Worm (Caenorhabditis elegans) whole organism, L3 larva: ENCODE results near the gene srz-63.

ENCODE experiments used
- R02D3.7 ChIP-seq: fragments of 150-350 bp; optimal IDR thresholded peaks from 2 replicates; lab custom pipeline; 2014; ENCODE audit warnings: missing biosample characterization, missing genetic modification characterization
- ZK546.5 ChIP-seq: sonication (generic microtip); optimal IDR thresholded peaks from 2 replicates; lab custom pipeline; 2017; ENCODE audit warnings: missing biosample characterization, missing genetic modification characterization
- aly-2 ChIP-seq: fragments of 150-350 bp; optimal IDR thresholded peaks from 2 replicates; lab custom pipeline; 2014; ENCODE audit warnings: missing biosample characterization, missing genetic modification characterization
- ama-1 ChIP-seq: fragments of 150-350 bp; optimal IDR thresholded peaks from 2 replicates; lab custom pipeline; 2018
- ceh-16 ChIP-seq: sonication (generic microtip); optimal IDR thresholded peaks from 2 replicates; lab custom pipeline; 2017; ENCODE audit warnings: missing biosample characterization, missing genetic modification characterization
- ceh-28 ChIP-seq: fragments of 150-350 bp; optimal IDR thresholded peaks from 2 replicates; lab custom pipeline; 2014; ENCODE audit warnings: missing biosample characterization, missing genetic modification reagents, missing genetic modification characterization
- ceh-82 ChIP-seq: fragments of 150-350 bp; optimal IDR thresholded peaks from 2 replicates; lab custom pipeline; 2014; ENCODE audit warnings: missing biosample characterization, missing genetic modification characterization
- ceh-9 ChIP-seq: sonication (generic microtip); optimal IDR thresholded peaks from 2 replicates; lab custom pipeline; 2018; ENCODE audit warnings: missing biosample characterization, missing genetic modification characterization
- daf-12 ChIP-seq: fragments of 150-350 bp; optimal IDR thresholded peaks from 2 replicates; lab custom pipeline; 2014; ENCODE audit warnings: missing biosample characterization, missing genetic modification reagents, missing genetic modification characterization
- egl-27 ChIP-seq: sonication (generic microtip); optimal IDR thresholded peaks from 4 replicates; lab custom pipeline; 2017; ENCODE audit warnings: missing biosample characterization, missing genetic modification reagents, missing genetic modification characterization
- egl-5 ChIP-seq: fragments of 150-350 bp; optimal IDR thresholded peaks from 2 replicates; lab custom pipeline; 2017; ENCODE audit warnings: missing biosample characterization, missing genetic modification reagents, missing genetic modification characterization, inconsistent platforms
- elt-1 ChIP-seq: fragments of 150-350 bp; optimal IDR thresholded peaks from 2 replicates; lab custom pipeline; 2014; ENCODE audit warnings: missing biosample characterization, missing genetic modification characterization
- elt-2 ChIP-seq: sonication (generic microtip); optimal IDR thresholded peaks from 2 replicates; lab custom pipeline; 2016; ENCODE audit warnings: missing genetic modification reagents, mild to moderate bottlenecking, missing genetic modification characterization, missing compliant biosample characterization
- elt-3 ChIP-seq, 3 experiments: fragments of 150-350 bp in 1 of 3; sonication (generic microtip) in 2 of 3; optimal IDR thresholded peaks; 2 replicates in 2 of 3; 4 replicates in 1 of 3; lab custom pipeline; 2014 to 2017; ENCODE audit warnings: missing biosample characterization in 3 of 3, missing genetic modification characterization in 3 of 3
- eor-1 ChIP-seq, 2 experiments: fragments of 150-350 bp; optimal IDR thresholded peaks; 2 replicates each; lab custom pipeline; 2014 to 2018; ENCODE audit warnings: missing biosample characterization in 2 of 2, missing genetic modification characterization in 2 of 2
- fkh-10 ChIP-seq: sonication (generic microtip); optimal IDR thresholded peaks from 2 replicates; lab custom pipeline; 2017; ENCODE audit warnings: missing biosample characterization, missing genetic modification reagents, missing genetic modification characterization
- fkh-2 ChIP-seq: fragments of 150-350 bp; optimal IDR thresholded peaks from 2 replicates; lab custom pipeline; 2014; ENCODE audit warnings: missing biosample characterization, missing genetic modification reagents, missing genetic modification characterization
- fos-1 ChIP-seq: fragments of 150-350 bp; optimal IDR thresholded peaks from 2 replicates; lab custom pipeline; 2014; ENCODE audit warnings: missing biosample characterization, missing genetic modification characterization
- hmg-11 ChIP-seq: sonication (generic microtip); optimal IDR thresholded peaks from 2 replicates; lab custom pipeline; 2016; ENCODE audit warnings: missing genetic modification characterization, missing compliant biosample characterization
- jun-1 ChIP-seq: fragments of 150-350 bp; optimal IDR thresholded peaks from 2 replicates; lab custom pipeline; 2014; ENCODE audit warnings: missing biosample characterization, missing genetic modification reagents, missing genetic modification characterization
- lin-15B ChIP-seq: fragments of 150-350 bp; optimal IDR thresholded peaks from 2 replicates; lab custom pipeline; 2014; ENCODE audit warnings: missing biosample characterization, missing genetic modification characterization
- lin-39 ChIP-seq: fragments of 150-350 bp; optimal IDR thresholded peaks from 2 replicates; lab custom pipeline; 2018; ENCODE audit warnings: missing biosample characterization, missing genetic modification reagents, missing genetic modification characterization
- lsy-12 ChIP-seq: sonication (generic microtip); optimal IDR thresholded peaks from 2 replicates; lab custom pipeline; 2016; ENCODE audit warnings: mild to moderate bottlenecking, missing genetic modification characterization, missing compliant biosample characterization
- mdl-1 ChIP-seq: fragments of 150-350 bp; optimal IDR thresholded peaks from 2 replicates; lab custom pipeline; 2014; ENCODE audit warnings: missing biosample characterization, missing genetic modification characterization
- mml-1 ChIP-seq: fragments of 150-350 bp; sonication (generic microtip); optimal IDR thresholded peaks from 3 replicates; lab custom pipeline; 2014; ENCODE audit warnings: missing biosample characterization, missing genetic modification characterization
- nfya-1 ChIP-seq: sonication (generic microtip); optimal IDR thresholded peaks from 2 replicates; lab custom pipeline; 2017; ENCODE audit warnings: missing genetic modification characterization, mild to moderate bottlenecking, missing compliant biosample characterization, antibody characterized with exemption, moderate library complexity; ENCODE audit not compliant: insufficient read depth
- nhr-11 ChIP-seq: fragments of 150-350 bp; optimal IDR thresholded peaks from 2 replicates; lab custom pipeline; 2014; ENCODE audit warnings: missing biosample characterization, missing genetic modification characterization
- nhr-12 ChIP-seq: fragments of 150-350 bp; optimal IDR thresholded peaks from 2 replicates; lab custom pipeline; 2014; ENCODE audit warnings: missing biosample characterization, missing genetic modification characterization
- nhr-23 ChIP-seq: fragments of 150-350 bp; optimal IDR thresholded peaks from 2 replicates; lab custom pipeline; 2014; ENCODE audit warnings: missing biosample characterization, missing genetic modification reagents, missing genetic modification characterization
- nhr-237 ChIP-seq: fragments of 150-350 bp; optimal IDR thresholded peaks from 2 replicates; lab custom pipeline; 2014; ENCODE audit warnings: missing biosample characterization, missing genetic modification characterization
- nhr-25 ChIP-seq: sonication (generic microtip); optimal IDR thresholded peaks from 2 replicates; lab custom pipeline; 2017; ENCODE audit warnings: missing biosample characterization, missing genetic modification characterization
- nhr-28 ChIP-seq: fragments of 150-350 bp; optimal IDR thresholded peaks from 2 replicates; lab custom pipeline; 2014; ENCODE audit warnings: missing biosample characterization, missing genetic modification characterization
- nhr-43 ChIP-seq: sonication (generic microtip); optimal IDR thresholded peaks from 2 replicates; lab custom pipeline; 2016; ENCODE audit warnings: mild to moderate bottlenecking, missing genetic modification characterization, missing compliant biosample characterization; ENCODE audit not compliant: poor library complexity, severe bottlenecking
- nhr-67 ChIP-seq: fragments of 150-350 bp; optimal IDR thresholded peaks from 2 replicates; lab custom pipeline; 2014; ENCODE audit warnings: missing biosample characterization, missing genetic modification characterization
- nhr-76 ChIP-seq: fragments of 150-350 bp; sonication (generic microtip); optimal IDR thresholded peaks from 5 replicates; lab custom pipeline; 2014; ENCODE audit warnings: missing biosample characterization, missing genetic modification characterization
- nhr-77 ChIP-seq: fragments of 150-350 bp; optimal IDR thresholded peaks from 2 replicates; lab custom pipeline; 2014; ENCODE audit warnings: missing biosample characterization, missing genetic modification characterization
- pha-4 ChIP-seq: fragments of 150-350 bp; optimal IDR thresholded peaks from 2 replicates; lab custom pipeline; 2014; ENCODE audit warnings: missing biosample characterization, missing genetic modification reagents, missing genetic modification characterization
- pqm-1 ChIP-seq: fragments of 150-350 bp; optimal IDR thresholded peaks from 2 replicates; lab custom pipeline; 2017; ENCODE audit warnings: missing biosample characterization, missing genetic modification characterization, inconsistent platforms
- sea-2 ChIP-seq: fragments of 150-350 bp; sonication (generic microtip); optimal IDR thresholded peaks from 4 replicates; lab custom pipeline; 2014; ENCODE audit warnings: missing biosample characterization, missing genetic modification reagents, missing genetic modification characterization
- skn-1 ChIP-seq: fragments of 150-350 bp; optimal IDR thresholded peaks from 2 replicates; lab custom pipeline; 2014; ENCODE audit warnings: missing biosample characterization, missing genetic modification characterization
- snpc-4 ChIP-seq: fragments of 150-350 bp; optimal IDR thresholded peaks from 2 replicates; lab custom pipeline; 2014; ENCODE audit warnings: missing biosample characterization, missing genetic modification characterization
- tbx-2 ChIP-seq: sonication (generic microtip); optimal IDR thresholded peaks from 2 replicates; lab custom pipeline; 2016; ENCODE audit warnings: mild to moderate bottlenecking, missing genetic modification characterization, missing compliant biosample characterization
- unc-39 ChIP-seq: sonication (generic microtip); optimal IDR thresholded peaks from 4 replicates; lab custom pipeline; 2017; ENCODE audit warnings: missing biosample characterization, missing genetic modification characterization
- unc-62 ChIP-seq: fragments of 150-350 bp; sonication (generic microtip); optimal IDR thresholded peaks from 4 replicates; lab custom pipeline; 2014; ENCODE audit warnings: missing biosample characterization, missing genetic modification reagents, missing genetic modification characterization
- zag-1 ChIP-seq: fragments of 150-350 bp; optimal IDR thresholded peaks from 2 replicates; lab custom pipeline; 2014; ENCODE audit warnings: missing biosample characterization, missing genetic modification characterization
- ztf-11 ChIP-seq: fragments of 150-350 bp; optimal IDR thresholded peaks from 2 replicates; lab custom pipeline; 2014; ENCODE audit warnings: missing biosample characterization, missing genetic modification characterization
- ztf-4 ChIP-seq: fragments of 150-350 bp; optimal IDR thresholded peaks from 2 replicates; lab custom pipeline; 2014; ENCODE audit warnings: missing biosample characterization, missing genetic modification characterization

srz-63 gene

ce11 chrII:1237845-1238244 lies 40.6 kb upstream of the srz-63 start:
- TF ChIP-seq nhr-23 (tag; lab: Kevin White, UChicago) = peak; percentile 72
- peak; percentile 52 for TF ChIP-seq elt-1
- no peak for TF ChIP-seq ceh-9 (tag; lab: Kevin White, UChicago)
- TF ChIP-seq mml-1 (tag; lab: Kevin White, UChicago) = no peak
- no peak for TF ChIP-seq ztf-4 (tag; lab: Kevin White, UChicago)
- TF ChIP-seq nhr-76 (tag; lab: Kevin White, UChicago) = no peak
- TF ChIP-seq lin-39 (tag; lab: Kevin White, UChicago) = peak; percentile 88
- peak; percentile 40 for TF ChIP-seq pha-4 (tag; lab: Kevin White, UChicago)
- TF ChIP-seq egl-27 (tag; lab: Kevin White, UChicago) = no peak
- no peak for TF ChIP-seq ceh-16 (tag; lab: Kevin White, UChicago)
- peak in 1 of 3 experiments; percentile 74 for TF ChIP-seq elt-3 (tag; optimal IDR thresholded peaks at IDR 0.05; lab: Kevin White, UChicago)
- TF ChIP-seq hmg-11 (tag; lab: Kevin White, UChicago) = peak; percentile 78
- TF ChIP-seq nhr-43 = peak; percentile 19
- no peak for TF ChIP-seq unc-39
- TF ChIP-seq zag-1 = no peak
- TF ChIP-seq nfya-1 (tag; lab: Kevin White, UChicago) = peak; percentile 78
- no peak for TF ChIP-seq egl-5 (tag; lab: Kevin White, UChicago)
- peak; percentile 16 for TF ChIP-seq mdl-1 (tag; lab: Kevin White, UChicago)
- peak; percentile 73 for TF ChIP-seq daf-12 (tag; lab: Kevin White, UChicago)
- TF ChIP-seq unc-62 (GFP tag; lab: Kevin White, UChicago) = peak; percentile 77
- no peak for TF ChIP-seq nhr-67
- TF ChIP-seq fos-1 (tag; lab: Kevin White, UChicago) = no peak
- no peak for TF ChIP-seq nhr-237 (tag; lab: Kevin White, UChicago)
- no peak for TF ChIP-seq eor-1 (tag; optimal IDR thresholded peaks at IDR 0.05; lab: Kevin White, UChicago)
- no peak for TF ChIP-seq nhr-12
- no peak for TF ChIP-seq nhr-28 (tag; lab: Kevin White, UChicago)
- TF ChIP-seq ceh-28 (tag; lab: Kevin White, UChicago) = peak; percentile 47
- no peak for TF ChIP-seq ZK546.5 (tag; lab: Kevin White, UChicago)
- no peak for TF ChIP-seq snpc-4
- peak; percentile 52 for TF ChIP-seq tbx-2
- peak; percentile 18 for TF ChIP-seq lin-15B (tag; lab: Kevin White, UChicago)
- TF ChIP-seq nhr-11 (tag; lab: Kevin White, UChicago) = peak; percentile 10
- peak; percentile 11 for TF ChIP-seq elt-2 (tag; lab: Kevin White, UChicago)
- TF ChIP-seq ztf-11 = no peak
- no peak for TF ChIP-seq ama-1 (lab: Kevin White, UChicago)
- no peak for TF ChIP-seq fkh-10
- TF ChIP-seq R02D3.7 = peak; percentile 32
- TF ChIP-seq fkh-2 (tag; lab: Kevin White, UChicago) = no peak
- TF ChIP-seq nhr-25 (tag; lab: Kevin White, UChicago) = peak; percentile 43
- TF ChIP-seq sea-2 = no peak
- peak; percentile 15 for TF ChIP-seq ceh-82
- no peak for TF ChIP-seq pqm-1 (tag; lab: Kevin White, UChicago)
- TF ChIP-seq lsy-12 (tag; lab: Kevin White, UChicago) = peak; percentile 79
- peak; percentile 24 for TF ChIP-seq jun-1 (tag; lab: Kevin White, UChicago)
- TF ChIP-seq nhr-77 (tag; lab: Kevin White, UChicago) = no peak
- peak; percentile 24 for TF ChIP-seq skn-1 (tag; lab: Kevin White, UChicago)
- TF ChIP-seq aly-2 = no peak
- TF ChIP-seq, all 47 proteins: peak for 22
